Fruit fly (Drosophila melanogaster): ENCODE measurements around the gene tfc.

Gene tfc

dm6 chr3L:1313039-1313766 is 57.0 kb downstream of the tfc start, which contains the start of the genes sturkopf and Herc4 (continued):
- peak; percentile 88 for TF ChIP-seq CG12659 (GFP tag; optimal IDR thresholded peaks at IDR 0.05)
- TF ChIP-seq CG30020 (tag; optimal IDR thresholded peaks at IDR 0.05): peak; percentile 62
- TF ChIP-seq Six4 (GFP tag; optimal IDR thresholded peaks at IDR 0.05): peak; percentile 8
- peak; percentile 46 for TF ChIP-seq CG9876 (GFP tag; optimal IDR thresholded peaks at IDR 0.05)
- TF ChIP-seq CG1603 (tag; optimal IDR thresholded peaks at IDR 0.05): no peak
- peak; percentile 83 for TF ChIP-seq Hsf (GFP tag; optimal IDR thresholded peaks at IDR 0.05)
- no peak for TF ChIP-seq TFAM (GFP tag; optimal IDR thresholded peaks at IDR 0.05)
- TF ChIP-seq row (GFP tag; IDR thresholded peaks at IDR 0.05): peak; percentile 88
- TF ChIP-seq CG3995 (GFP tag; optimal IDR thresholded peaks at IDR 0.05): no peak
- no peak for TF ChIP-seq Ravus (GFP tag; IDR thresholded peaks at IDR 0.05)
- TF ChIP-seq CG9797 (GFP tag; optimal IDR thresholded peaks at IDR 0.05): no peak
- TF ChIP-seq CG17385 (GFP tag; optimal IDR thresholded peaks at IDR 0.05): peak; percentile 68
- TF ChIP-seq pita (GFP tag; optimal IDR thresholded peaks at IDR 0.05): no peak
- TF ChIP-seq Gsc (GFP tag; IDR thresholded peaks at IDR 0.05): no peak
- peak; percentile 73 for TF ChIP-seq CG2712 (tag; optimal IDR thresholded peaks at IDR 0.05)
- TF ChIP-seq fru (optimal IDR thresholded peaks at IDR 0.05): no peak
- TF ChIP-seq gsb (GFP tag; IDR thresholded peaks at IDR 0.05): peak; percentile 39; the same call in 1 of the 2 replicates
- peak; percentile 36 for TF ChIP-seq tap (tag; optimal IDR thresholded peaks at IDR 0.05)
- TF ChIP-seq CG4820 (GFP tag; optimal IDR thresholded peaks at IDR 0.05): peak; percentile 42
- TF ChIP-seq CG13424 (tag; optimal IDR thresholded peaks at IDR 0.05): peak; percentile 80
- peak; percentile 64 to 77 for TF ChIP-seq chif (GFP tag; optimal IDR thresholded peaks at IDR 0.05)
- peak; percentile 84 for TF ChIP-seq CG2678 (tag; optimal IDR thresholded peaks at IDR 0.05)
- peak; percentile 18; the same call in 1 of the 2 replicates for TF ChIP-seq toy (GFP tag; IDR thresholded peaks at IDR 0.05)
- no peak for TF ChIP-seq lov (optimal IDR thresholded peaks at IDR 0.05)
- no peak for TF ChIP-seq lov (GFP tag; IDR thresholded peaks at IDR 0.05)
- no peak for TF ChIP-seq z (GFP tag; IDR thresholded peaks at IDR 0.05)
- TF ChIP-seq nerfin-1 (tag; optimal IDR thresholded peaks at IDR 0.05): peak; percentile 59
- no peak for TF ChIP-seq stc (GFP tag; IDR thresholded peaks at IDR 0.05)
- 0 out of 2 replicates have a peak, but pooled peaks have one; percentile 46 for TF ChIP-seq Xrp1 (GFP tag; IDR thresholded peaks at IDR 0.05)
- TF ChIP-seq CG12299 (tag; optimal IDR thresholded peaks at IDR 0.05): no peak
- TF ChIP-seq Abd-B (GFP tag; optimal IDR thresholded peaks at IDR 0.05): peak; percentile 86
- 0 out of 2 replicates have a peak, but pooled peaks have one; percentile 5 for TF ChIP-seq sens-2 (GFP tag; IDR thresholded peaks at IDR 0.05)
- TF ChIP-seq wdn (GFP tag; IDR thresholded peaks at IDR 0.05): peak; percentile 49
- TF ChIP-seq Tbp (GFP tag; optimal IDR thresholded peaks at IDR 0.05): no peak
- TF ChIP-seq bab2 (GFP tag; optimal IDR thresholded peaks at IDR 0.05): peak; percentile 69
- peak; percentile 65 for TF ChIP-seq stwl (tag; optimal IDR thresholded peaks at IDR 0.05)
- TF ChIP-seq jumu (GFP tag; optimal IDR thresholded peaks at IDR 0.05): peak; percentile 84
- peak; percentile 52 for TF ChIP-seq CG11723 (GFP tag; optimal IDR thresholded peaks at IDR 0.05)
- TF ChIP-seq HLH3B (GFP tag; IDR thresholded peaks at IDR 0.05): peak; percentile 48
- 0 out of 2 replicates have a peak, but pooled peaks have one; percentile 21 for TF ChIP-seq ap (GFP tag; IDR thresholded peaks at IDR 0.05)
- TF ChIP-seq tio (GFP tag; optimal IDR thresholded peaks at IDR 0.05): no peak
- TF ChIP-seq HLHmδ (GFP tag; optimal IDR thresholded peaks at IDR 0.05): no peak
- TF ChIP-seq CG7839 (tag; optimal IDR thresholded peaks at IDR 0.05): peak; percentile 77
- peak; percentile 61 for TF ChIP-seq tin (GFP tag; optimal IDR thresholded peaks at IDR 0.05)
- TF ChIP-seq CG8478 (optimal IDR thresholded peaks at IDR 0.05): no peak
- no peak for TF ChIP-seq hkb (optimal IDR thresholded peaks at IDR 0.05)
- TF ChIP-seq hkb (GFP tag; IDR thresholded peaks at IDR 0.05): no peak; the same call in 1 of the 2 replicates
- peak; percentile 77 for TF ChIP-seq slp2 (GFP tag; optimal IDR thresholded peaks at IDR 0.05)
- TF ChIP-seq Spps (tag; optimal IDR thresholded peaks at IDR 0.05): no peak
- peak; percentile 16 for TF ChIP-seq HHEX (GFP tag; optimal IDR thresholded peaks at IDR 0.05)
- TF ChIP-seq nau (GFP tag; optimal IDR thresholded peaks at IDR 0.05): no peak
- TF ChIP-seq CTCF (GFP tag; optimal IDR thresholded peaks at IDR 0.05): no peak

Data from whole organism, embryonic.